Worm (Caenorhabditis elegans): ENCODE results near the gene F28A10.7.

DNA sequence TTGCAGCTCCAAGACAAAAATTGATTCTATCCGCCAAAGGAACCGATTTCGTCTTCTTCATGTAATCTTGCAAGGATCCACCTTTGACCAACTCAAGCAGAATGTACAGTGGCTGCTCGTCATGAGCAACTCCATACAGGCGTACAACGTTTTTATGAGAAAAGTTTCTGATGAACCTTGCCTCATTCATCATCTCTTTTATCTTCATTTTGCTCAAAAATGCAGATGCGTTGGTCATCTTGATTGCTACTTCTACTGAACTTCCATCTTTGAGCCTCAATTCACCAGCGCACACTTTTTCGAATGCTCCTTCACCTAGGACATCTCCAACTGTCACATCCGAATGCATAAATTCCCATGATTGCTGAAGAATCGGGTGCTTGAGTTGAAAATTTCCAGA lies 48.6 kb downstream of the F28A10.7 start:
- TF ChIP-seq flt-1 (GFP tag; IDR thresholded peaks at IDR 0.05) (no peak), ztf-23 (GFP tag; IDR thresholded peaks at IDR 0.05) (no peak), tab-1 (GFP tag; IDR thresholded peaks at IDR 0.05) (no peak), klf-2 (GFP tag; conservative IDR thresholded peaks at IDR 0.05) (no peak), cog-1 (tag; optimal IDR thresholded peaks at IDR 0.05) (no peak), ztf-29 (GFP tag; IDR thresholded peaks at IDR 0.05) (no peak)
